Worm (Caenorhabditis elegans) whole organism, dauer: ENCODE results near the gene ZK507.1.

Source experiments
- unc-62 ChIP-seq: sonication (generic microtip); optimal IDR thresholded peaks from 2 replicates; lab custom pipeline; 2017; ENCODE audit warnings: missing biosample characterization, missing genetic modification reagents, missing genetic modification characterization

ZK507.1 gene

DNA sequence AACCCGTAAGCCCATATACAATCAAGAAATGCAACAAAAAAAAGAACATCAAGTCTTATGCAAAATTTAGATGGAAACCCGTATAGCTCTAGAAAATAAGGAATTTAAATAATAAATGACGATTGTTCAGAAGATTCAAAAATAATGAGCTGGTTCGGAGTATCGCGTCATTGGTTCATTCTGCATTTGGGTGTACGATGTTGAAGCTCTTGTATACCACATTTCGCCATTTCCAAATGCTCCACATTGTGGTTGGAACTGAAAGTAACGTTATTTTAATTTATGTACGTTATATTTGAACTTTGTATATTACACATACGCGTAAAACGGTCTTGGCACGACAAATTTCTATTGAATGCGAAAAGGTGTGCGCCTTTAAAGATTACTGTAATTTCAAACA is 40.8 kb downstream of the ZK507.1 start:
- TF ChIP-seq unc-62 (GFP tag; lab: Kevin White, UChicago), result no peak

DNA sequence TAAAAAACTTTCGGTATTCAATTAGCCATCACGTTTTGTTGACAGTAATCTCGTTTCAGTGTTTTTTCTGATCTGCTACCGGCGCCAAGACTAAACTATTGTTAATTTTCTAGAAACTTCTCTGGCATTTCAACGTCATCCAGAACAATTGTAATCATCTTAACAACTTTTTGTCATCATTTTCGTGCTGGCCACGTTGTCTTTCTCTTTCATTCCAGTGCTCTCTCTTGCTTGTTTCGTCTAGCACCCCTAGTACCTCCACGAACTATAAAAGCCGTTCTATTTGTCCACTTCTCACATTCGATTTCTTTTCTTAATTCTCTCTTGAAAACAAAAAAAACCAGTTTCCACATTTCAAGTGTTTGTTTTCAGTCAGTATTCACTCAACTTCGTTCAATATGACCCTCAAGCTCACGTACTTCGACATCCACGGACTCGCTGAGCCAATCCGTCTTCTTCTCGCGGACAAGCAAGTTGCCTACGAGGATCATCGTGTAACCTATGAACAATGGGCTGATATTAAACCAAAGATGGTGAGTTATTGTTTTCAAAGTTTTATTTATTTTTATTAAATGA is 42.1 kb downstream of the ZK507.1 start, which contains the start of gene gst-1:
gst-1 (plus strand) TSS at position 373 of the 576 bp plus-strand sequence.
- TF ChIP-seq unc-62 (GFP tag; lab: Kevin White, UChicago), result no peak

DNA sequence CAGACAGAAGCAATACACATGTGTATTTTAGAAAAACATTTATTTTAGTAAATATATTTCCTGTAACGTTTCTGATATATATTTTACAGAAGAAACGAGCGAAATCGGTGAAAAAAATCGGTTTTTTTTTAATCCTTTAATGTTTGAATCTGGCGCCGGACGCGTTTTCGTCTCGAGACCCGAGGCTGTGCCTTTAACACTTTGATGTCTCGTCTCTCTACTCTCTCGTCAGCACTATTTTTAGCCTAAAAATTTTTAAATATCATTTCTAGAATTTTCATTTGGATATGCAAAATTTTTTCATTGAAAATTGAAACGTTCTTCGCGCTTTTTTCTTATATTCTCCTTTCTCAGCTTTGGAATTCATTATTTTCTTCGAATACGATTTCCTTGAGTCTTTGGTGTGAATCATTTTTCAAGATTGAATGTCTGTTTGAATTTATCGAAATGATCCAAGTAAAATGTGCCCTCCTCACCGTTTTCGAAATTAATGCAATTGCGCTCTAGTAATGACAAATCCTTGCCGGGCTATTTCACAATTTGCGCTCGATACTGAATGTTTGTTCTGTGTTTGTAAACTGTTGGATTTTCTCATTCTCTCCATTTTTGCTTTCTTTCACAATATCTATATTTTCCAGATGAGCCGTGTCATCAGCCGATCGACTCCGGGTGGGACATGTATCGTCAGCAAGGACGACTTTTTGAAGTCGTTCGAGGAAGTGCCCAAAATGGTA is 46.5 kb downstream of the ZK507.1 start, which contains the start of gene cls-2:
cls-2 (plus strand) TSS at position 635 of the 734 bp plus-strand sequence.
- no peak for TF ChIP-seq unc-62 (GFP tag; lab: Kevin White, UChicago)

DNA sequence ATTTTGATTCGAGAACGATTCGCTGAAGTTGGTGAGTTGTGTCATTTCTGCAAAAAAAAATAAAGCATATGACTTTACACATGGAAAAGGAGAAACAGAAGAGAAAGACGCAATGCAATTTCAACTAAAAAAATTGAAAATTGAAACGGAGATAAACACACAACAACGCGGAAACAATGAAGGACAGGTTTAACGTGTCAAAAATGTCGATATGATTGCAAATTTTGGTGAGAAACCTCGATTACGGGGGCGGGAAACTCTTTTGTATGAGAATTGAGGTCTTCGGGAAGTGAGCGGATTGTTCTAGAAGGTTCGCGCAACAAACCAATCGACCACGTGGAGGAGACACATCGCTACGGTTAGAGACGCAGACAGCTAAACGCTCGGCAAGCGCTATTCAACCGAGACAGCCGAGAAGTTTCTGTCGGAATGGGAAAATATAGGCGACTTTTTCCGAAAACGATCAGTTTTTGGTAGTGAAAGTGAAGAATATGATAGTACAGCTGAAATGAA is 47.3 kb downstream of the ZK507.1 start, which contains the start of gene R107.5:
R107.5 (minus strand) TSS at position 51 of the 513 bp plus-strand sequence.
- TF ChIP-seq unc-62 (GFP tag; lab: Kevin White, UChicago), result no peak

DNA sequence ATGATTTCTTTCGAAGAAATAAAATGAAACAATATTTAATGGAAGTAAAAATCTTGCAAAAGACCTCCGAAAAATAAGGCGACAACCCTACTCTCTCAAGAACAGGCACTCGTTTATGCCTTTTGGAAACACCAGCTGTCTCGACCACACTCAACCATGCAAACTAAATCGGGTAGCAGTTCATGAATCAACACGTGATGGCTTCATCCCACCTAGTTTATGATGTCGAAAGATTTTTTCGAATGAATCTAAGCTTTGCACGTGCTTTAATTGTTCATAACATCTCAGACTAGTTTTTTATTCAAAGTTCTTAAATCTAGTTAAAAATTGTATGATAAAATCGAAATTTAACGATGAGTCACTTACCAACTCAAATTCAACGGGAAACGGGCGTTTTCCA is 47.8 kb downstream of the ZK507.1 start:
- TF ChIP-seq unc-62 (GFP tag; lab: Kevin White, UChicago), result no peak

DNA sequence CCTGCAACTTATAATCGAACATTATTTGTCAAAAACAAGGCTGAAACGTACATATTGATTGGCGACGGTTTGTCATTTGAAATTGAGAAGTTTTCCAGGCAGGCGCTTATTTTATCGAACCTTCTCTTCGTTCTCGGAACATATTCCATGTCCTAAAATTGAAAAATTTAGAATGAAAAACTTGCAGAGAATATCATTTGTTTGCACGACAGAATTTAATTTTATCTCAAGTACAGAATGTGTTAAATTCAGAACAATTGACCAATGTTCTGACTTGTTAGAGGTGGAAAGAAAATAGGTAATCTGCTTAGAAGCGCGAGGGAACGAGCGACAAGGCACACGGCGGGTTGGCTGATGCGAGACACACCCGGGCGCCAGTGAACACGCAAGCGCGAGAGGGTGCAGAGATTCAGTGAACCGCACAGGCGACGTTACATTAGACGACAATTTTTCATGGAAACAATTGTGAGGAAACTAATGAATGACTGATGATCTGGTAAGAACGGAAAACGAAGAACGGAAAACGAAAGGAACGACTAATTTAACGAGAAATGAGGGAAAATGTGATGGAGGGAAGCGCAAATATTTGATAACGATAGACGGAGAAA is 48.6 kb downstream of the ZK507.1 start:
- no peak for TF ChIP-seq unc-62 (GFP tag; lab: Kevin White, UChicago)

DNA sequence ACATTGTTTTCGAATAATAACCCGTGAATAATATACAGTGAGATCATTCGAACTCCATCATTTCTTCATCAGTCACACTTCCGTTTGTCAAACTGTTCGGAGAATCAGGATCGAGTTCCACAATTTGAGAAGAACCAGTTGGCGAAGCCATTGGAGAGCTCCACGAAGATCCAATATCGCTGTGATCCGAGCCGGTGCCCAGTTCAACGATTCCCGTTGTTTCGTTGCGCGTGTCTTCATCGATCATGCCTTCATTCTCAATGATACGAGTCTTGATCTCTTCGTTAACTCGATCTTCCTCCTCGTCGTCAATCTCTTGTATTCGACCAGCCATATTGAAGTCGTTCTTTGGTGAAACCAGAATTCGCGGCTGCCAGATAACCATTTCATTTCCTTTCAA is 49.4 kb downstream of the ZK507.1 start:
- TF ChIP-seq unc-62 (GFP tag; lab: Kevin White, UChicago), result no peak

DNA sequence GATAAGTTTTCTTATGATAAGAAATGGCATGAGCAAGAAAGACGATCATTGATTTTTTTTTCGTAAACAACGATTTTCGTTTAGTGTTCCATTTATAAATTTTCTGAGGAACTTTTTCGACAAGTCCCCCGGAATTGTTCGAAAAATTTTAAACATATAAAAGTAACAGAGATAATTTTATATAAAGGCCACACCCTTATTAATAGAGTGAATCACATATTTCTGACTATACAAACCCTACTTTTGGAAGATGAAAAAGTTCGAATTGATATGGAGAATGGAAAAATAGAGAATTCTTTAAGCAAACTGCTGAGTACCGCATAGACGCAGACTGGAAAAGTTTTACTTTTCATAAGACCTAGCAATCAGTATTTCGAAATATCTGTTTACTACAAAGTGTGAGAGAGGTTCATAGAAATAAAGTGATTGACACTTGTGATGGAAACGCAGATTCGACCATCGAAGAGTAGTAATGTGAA is 50.0 kb downstream of the ZK507.1 start:
- TF ChIP-seq unc-62 (GFP tag; lab: Kevin White, UChicago), result no peak

DNA sequence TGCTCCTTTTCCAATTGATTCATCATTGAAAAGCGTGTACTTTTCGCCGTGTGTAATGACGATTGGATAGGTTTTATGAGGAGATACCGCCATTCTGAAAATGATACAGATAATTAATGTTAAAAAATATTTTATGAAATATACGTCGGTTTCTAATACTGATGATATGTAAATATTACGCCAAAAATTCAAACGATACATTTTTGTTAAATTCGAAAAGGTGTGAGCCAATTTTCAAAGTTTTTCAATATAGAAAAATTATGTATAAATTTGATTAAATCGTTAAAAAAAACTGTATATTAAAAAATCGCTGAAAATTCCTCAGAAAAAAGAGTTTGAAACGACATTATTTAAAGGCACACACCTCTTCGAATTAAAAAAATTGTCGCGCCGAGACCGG is 50.5 kb downstream of the ZK507.1 start, which contains the start of gene ikke-1:
ikke-1 (minus strand) TSS at position 101 of the 400 bp plus-strand sequence.
- TF ChIP-seq unc-62 (GFP tag; lab: Kevin White, UChicago), result no peak
